Worm (Caenorhabditis elegans) whole organism, late embryonic: ENCODE data around the gene C06E4.5.

Experiments
- C38D4.7 ChIP-seq: fragments of 200-800 bp; sonication (Bioruptor generic); optimal IDR thresholded peaks from 2 replicates; lab custom pipeline; 2018; ENCODE audit warnings: mild to moderate bottlenecking, missing genetic modification characterization, moderate library complexity, missing compliant biosample characterization
- K09A11.1 ChIP-seq: sonication (generic microtip); optimal IDR thresholded peaks from 2 replicates; lab custom pipeline; 2017; ENCODE audit warnings: antibody characterized with exemption, mild to moderate bottlenecking, missing genetic modification characterization, missing compliant biosample characterization; ENCODE audit not compliant: insufficient read depth
- T23F11.4 ChIP-seq: fragments of 200-800 bp; sonication (Bioruptor generic); optimal IDR thresholded peaks from 2 replicates; lab custom pipeline; 2018; ENCODE audit warnings: mild to moderate bottlenecking, missing genetic modification characterization, missing compliant biosample characterization
- ahr-1 ChIP-seq: sonication (generic microtip); optimal IDR thresholded peaks from 2 replicates; lab custom pipeline; 2016; ENCODE audit warnings: missing genetic modification characterization, missing compliant biosample characterization
- ama-1 ChIP-seq: fragments of 150-350 bp; optimal IDR thresholded peaks from 2 replicates; lab custom pipeline; 2014
- ceh-18 ChIP-seq: sonication (generic microtip); optimal IDR thresholded peaks from 2 replicates; lab custom pipeline; 2016; ENCODE audit warnings: missing genetic modification characterization, missing compliant biosample characterization
- ceh-22 ChIP-seq: sonication (generic microtip); optimal IDR thresholded peaks from 2 replicates; lab custom pipeline; 2017; ENCODE audit warnings: missing biosample characterization, missing genetic modification characterization
- ceh-30 ChIP-seq: fragments of 150-350 bp; optimal IDR thresholded peaks from 2 replicates; lab custom pipeline; 2014; ENCODE audit warnings: missing biosample characterization, missing genetic modification characterization
- ceh-31 ChIP-seq: sonication (generic microtip); optimal IDR thresholded peaks from 2 replicates; lab custom pipeline; 2016; ENCODE audit warnings: missing genetic modification characterization, missing compliant biosample characterization
- ceh-34 ChIP-seq: sonication (generic microtip); optimal IDR thresholded peaks from 2 replicates; lab custom pipeline; 2016; ENCODE audit warnings: mild to moderate bottlenecking, missing genetic modification characterization, missing compliant biosample characterization
- ceh-45 ChIP-seq: fragments of 200-800 bp; sonication (Bioruptor generic); IDR thresholded peaks from 2 replicates; pipeline ENCODE4 v1.3.6; 2022; ENCODE audit warnings: missing genetic modification reagents, missing genetic modification characterization, missing compliant biosample characterization
- ceh-48 ChIP-seq: sonication (generic microtip); optimal IDR thresholded peaks from 2 replicates; lab custom pipeline; 2016; ENCODE audit warnings: missing genetic modification characterization, inconsistent platforms, missing compliant biosample characterization
- ceh-6 ChIP-seq: fragments of 200-800 bp; sonication (Bioruptor generic); optimal IDR thresholded peaks from 2 replicates; lab custom pipeline; 2018; ENCODE audit warnings: mild to moderate bottlenecking, missing genetic modification characterization, missing compliant biosample characterization
- dmd-4 ChIP-seq: sonication (generic microtip); optimal IDR thresholded peaks from 2 replicates; lab custom pipeline; 2016; ENCODE audit warnings: borderline replicate concordance, missing genetic modification characterization, missing compliant biosample characterization
- dve-1 ChIP-seq: sonication (generic microtip); optimal IDR thresholded peaks from 2 replicates; lab custom pipeline; 2017; ENCODE audit warnings: antibody characterized with exemption, mild to moderate bottlenecking, missing genetic modification characterization, missing compliant biosample characterization
- elt-2 ChIP-seq: sonication (generic microtip); optimal IDR thresholded peaks from 2 replicates; lab custom pipeline; 2016; ENCODE audit warnings: missing genetic modification reagents, missing genetic modification characterization, missing compliant biosample characterization
- elt-4 ChIP-seq: sonication (generic microtip); optimal IDR thresholded peaks from 2 replicates; lab custom pipeline; 2016; ENCODE audit warnings: missing genetic modification characterization, missing compliant biosample characterization
- ets-4 ChIP-seq: sonication (generic microtip); optimal IDR thresholded peaks from 2 replicates; lab custom pipeline; 2016; ENCODE audit warnings: missing genetic modification characterization, missing compliant biosample characterization
- fax-1 ChIP-seq: sonication (generic microtip); optimal IDR thresholded peaks from 2 replicates; lab custom pipeline; 2016; ENCODE audit warnings: missing genotype, missing genetic modification characterization, missing compliant biosample characterization
- fkh-6 ChIP-seq: sonication (generic microtip); optimal IDR thresholded peaks from 2 replicates; lab custom pipeline; 2016; ENCODE audit warnings: missing genetic modification characterization, missing compliant biosample characterization
- gmeb-2 ChIP-seq: sonication (generic microtip); optimal IDR thresholded peaks from 2 replicates; lab custom pipeline; 2016; ENCODE audit warnings: missing genetic modification characterization, inconsistent platforms, missing compliant biosample characterization
- hlh-30 ChIP-seq: sonication (generic microtip); optimal IDR thresholded peaks from 2 replicates; lab custom pipeline; 2017; ENCODE audit warnings: antibody characterized with exemption, missing genetic modification characterization, missing compliant biosample characterization; ENCODE audit not compliant: insufficient read depth
- hlh-6 ChIP-seq: sonication (generic microtip); optimal IDR thresholded peaks from 2 replicates; lab custom pipeline; 2016; ENCODE audit warnings: missing genotype, missing genetic modification characterization, missing compliant biosample characterization
- hlh-8 ChIP-seq: sonication (generic microtip); optimal IDR thresholded peaks from 2 replicates; lab custom pipeline; 2016; ENCODE audit warnings: missing genotype, missing genetic modification characterization, missing compliant biosample characterization
- lim-6 ChIP-seq: sonication (generic microtip); optimal IDR thresholded peaks from 2 replicates; lab custom pipeline; 2016; ENCODE audit warnings: missing genetic modification characterization, missing compliant biosample characterization
- lin-11 ChIP-seq: fragments of 200-800 bp; sonication (Bioruptor generic); optimal IDR thresholded peaks from 2 replicates; lab custom pipeline; 2018; ENCODE audit warnings: mild to moderate bottlenecking, missing genetic modification characterization, missing compliant biosample characterization
- madf-2 ChIP-seq: sonication (generic microtip); optimal IDR thresholded peaks from 2 replicates; lab custom pipeline; 2017; ENCODE audit warnings: missing genetic modification characterization, missing compliant biosample characterization
- nfya-1 ChIP-seq: sonication (generic microtip); optimal IDR thresholded peaks from 2 replicates; lab custom pipeline; 2017; ENCODE audit warnings: missing genetic modification characterization, mild to moderate bottlenecking, missing compliant biosample characterization, antibody characterized with exemption, moderate library complexity
- nhr-11 ChIP-seq: fragments of 150-350 bp; optimal IDR thresholded peaks from 2 replicates; lab custom pipeline; 2014; ENCODE audit warnings: missing biosample characterization, missing genetic modification characterization
- pag-3 ChIP-seq: sonication (generic microtip); optimal IDR thresholded peaks from 2 replicates; lab custom pipeline; 2016; ENCODE audit warnings: missing compliant biosample characterization, missing genetic modification characterization, borderline replicate concordance
- pat-9 ChIP-seq: fragments of 200-800 bp; sonication (Bioruptor generic); optimal IDR thresholded peaks from 2 replicates; lab custom pipeline; 2018; ENCODE audit warnings: mild to moderate bottlenecking, missing genetic modification characterization, moderate library complexity, missing compliant biosample characterization
- pax-1 ChIP-seq: fragments of 150-350 bp; optimal IDR thresholded peaks from 2 replicates; lab custom pipeline; 2014; ENCODE audit warnings: missing biosample characterization, missing genetic modification characterization
- pqm-1 ChIP-seq: sonication (generic microtip); optimal IDR thresholded peaks from 2 replicates; lab custom pipeline; 2016; ENCODE audit warnings: missing genetic modification characterization, missing compliant biosample characterization
- pros-1 ChIP-seq: fragments of 150-350 bp; optimal IDR thresholded peaks from 2 replicates; lab custom pipeline; 2014; ENCODE audit warnings: missing biosample characterization, missing genetic modification reagents, missing genetic modification characterization
- ref-2 ChIP-seq: sonication (generic microtip); optimal IDR thresholded peaks from 2 replicates; lab custom pipeline; 2016; ENCODE audit warnings: missing genetic modification characterization, missing compliant biosample characterization
- sdc-2 ChIP-seq: sonication (generic microtip); optimal IDR thresholded peaks from 2 replicates; lab custom pipeline; 2016; ENCODE audit warnings: missing genotype, missing genetic modification characterization, missing compliant biosample characterization
- ttx-3 ChIP-seq: sonication (generic microtip); optimal IDR thresholded peaks from 2 replicates; lab custom pipeline; 2016; ENCODE audit warnings: missing genetic modification reagents, missing genetic modification characterization, missing compliant biosample characterization
- unc-3 ChIP-seq, 2 experiments: fragments of 200-800 bp in 1 of 2; sonication (Bioruptor generic) in 1 of 2; sonication (generic microtip) in 1 of 2; conservative IDR thresholded peaks in 1 of 2; optimal IDR thresholded peaks in 1 of 2; 2 replicates each; pipeline versions ENCODE4 v1.3.6 to Lab custom; 2016 to 2022; ENCODE audit warnings: missing compliant biosample characterization in 2 of 2, missing genetic modification characterization in 2 of 2, missing genetic modification reagents in 1 of 2
- unc-42 ChIP-seq: sonication (generic microtip); optimal IDR thresholded peaks from 2 replicates; lab custom pipeline; 2016; ENCODE audit warnings: missing genotype, missing genetic modification characterization, missing compliant biosample characterization
- unc-86 ChIP-seq: sonication (generic microtip); optimal IDR thresholded peaks from 2 replicates; lab custom pipeline; 2016; ENCODE audit warnings: missing genetic modification characterization, missing compliant biosample characterization
- zip-5 ChIP-seq: sonication (generic microtip); optimal IDR thresholded peaks from 2 replicates; lab custom pipeline; 2016; ENCODE audit warnings: missing genetic modification characterization, missing compliant biosample characterization

The C06E4.5 gene

DNA sequence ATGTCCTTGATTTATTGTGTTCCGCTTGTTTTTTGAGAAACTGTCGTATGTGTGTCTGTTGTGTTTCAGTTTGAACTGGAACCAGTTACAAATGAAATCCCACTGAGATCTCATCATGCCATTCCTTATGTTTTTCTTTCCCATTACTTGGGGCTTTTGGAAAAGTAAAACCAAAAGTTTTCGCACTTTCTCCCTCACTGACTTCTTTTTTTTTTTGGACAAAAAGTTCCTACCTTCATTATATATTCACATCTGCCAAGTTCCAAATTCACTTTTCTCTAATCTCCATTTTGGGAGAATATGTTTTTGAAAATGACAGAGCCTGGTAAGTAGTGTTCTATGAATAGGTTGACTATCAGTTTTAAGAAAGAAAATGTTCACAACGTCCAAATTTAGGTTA, 21.9 kb downstream of the C06E4.5 start, which contains the start of gene C06E4.2:
Gene C06E4.2, plus strand, starts transcription at position 301 of the 400 bp plus-strand sequence.
- TF ChIP-seq ceh-45 (GFP tag; lab: Robert Waterston, UW): no peak
- TF ChIP-seq ceh-30 (tag; lab: Kevin White, UChicago): no peak
- TF ChIP-seq ceh-31: no peak
- no peak for TF ChIP-seq nhr-11
- no peak for TF ChIP-seq fax-1 (tag; lab: Kevin White, UChicago)
- no peak for TF ChIP-seq ttx-3
- no peak for TF ChIP-seq elt-4 (tag; lab: Kevin White, UChicago)
- no peak for TF ChIP-seq ahr-1 (tag; lab: Kevin White, UChicago)
- TF ChIP-seq gmeb-2 (tag; lab: Kevin White, UChicago): no peak
- TF ChIP-seq pax-1: no peak
- no peak for TF ChIP-seq C38D4.7 (GFP tag; lab: Kevin White, UChicago)
- TF ChIP-seq sdc-2: no peak
- no peak for TF ChIP-seq ref-2 (tag; lab: Kevin White, UChicago)
- TF ChIP-seq ets-4: no peak

DNA sequence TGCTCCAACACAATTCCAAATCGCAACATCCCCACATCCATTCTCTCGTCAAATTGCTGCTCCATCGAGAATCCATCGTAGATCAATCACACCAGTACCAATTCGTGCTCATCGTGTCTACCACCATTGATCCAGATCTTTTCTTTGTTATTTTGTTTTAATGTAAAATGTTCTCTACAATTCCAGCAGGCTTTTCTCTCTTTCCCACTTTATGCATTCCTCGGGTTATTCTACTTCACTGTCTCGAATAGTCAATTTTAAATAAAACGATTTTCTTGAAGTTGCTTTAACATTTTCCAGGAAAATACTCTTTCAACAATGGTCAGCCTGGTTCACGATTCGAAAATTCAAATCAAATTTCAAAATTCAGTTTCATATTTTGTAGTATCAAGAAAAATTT, 28.2 kb downstream of the C06E4.5 start, which contains the start of gene C06E4.1:
Gene C06E4.1, plus strand, starts transcription at position 301 of the 400 bp plus-strand sequence.
- TF ChIP-seq ceh-22 (no peak), pat-9 (tag; lab: Kevin White, UChicago) (no peak), nfya-1 (tag; lab: Kevin White, UChicago) (no peak)

DNA sequence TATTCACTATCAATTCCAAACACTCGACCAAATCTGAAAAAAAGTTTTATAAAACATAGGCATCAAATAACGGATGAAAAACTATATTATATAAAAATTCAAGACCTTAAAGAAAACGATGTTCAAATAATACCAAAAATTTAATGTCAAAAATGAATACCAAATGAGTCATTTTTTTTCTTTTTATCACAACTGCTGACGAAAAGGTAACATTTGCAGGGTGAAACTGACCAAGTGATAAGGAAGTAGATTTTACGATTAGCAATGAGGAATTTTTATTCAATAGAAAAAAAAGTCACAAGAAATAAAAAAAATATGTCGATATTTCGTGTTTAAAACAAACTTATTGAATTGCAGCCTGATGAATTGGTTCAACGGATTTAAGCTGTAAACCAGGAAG, 31.0 kb downstream of the C06E4.5 start, which contains the start of gene C06E4.8:
Gene C06E4.8, minus strand, starts transcription at position 37 of the 400 bp plus-strand sequence.
- TF ChIP-seq unc-86 (tag; lab: Kevin White, UChicago): no peak
- no peak for TF ChIP-seq ceh-6 (GFP tag; lab: Kevin White, UChicago)
- no peak for TF ChIP-seq ceh-18 (tag; lab: Kevin White, UChicago)
- no peak for TF ChIP-seq dve-1 (tag; lab: Kevin White, UChicago)
- no peak for TF ChIP-seq ama-1 (lab: Kevin White, UChicago)
- TF ChIP-seq hlh-8 (tag; lab: Kevin White, UChicago): no peak
- no peak for TF ChIP-seq ceh-48 (tag; lab: Kevin White, UChicago)
- TF ChIP-seq, all 69 proteins: peak for 0

DNA sequence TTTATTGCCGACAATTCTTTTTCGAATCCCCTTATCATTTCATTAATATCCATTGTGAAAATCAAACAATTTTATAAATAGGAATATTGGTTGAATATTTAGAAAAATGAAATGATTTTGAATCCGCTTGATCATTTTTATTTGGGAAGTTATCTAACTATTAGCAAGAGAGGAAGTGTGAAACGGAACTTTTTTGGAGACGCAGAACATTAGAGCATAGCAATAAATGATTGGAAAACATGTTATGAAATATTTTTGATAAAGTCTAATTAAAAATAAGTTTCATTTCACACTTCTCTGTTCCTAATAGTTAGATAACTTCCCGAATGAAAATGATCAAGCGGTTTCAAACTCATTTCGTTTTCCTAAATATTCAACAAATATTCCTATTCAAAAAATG, 32.7 kb downstream of the C06E4.5 start, which contains the start of gene F42C5.3:
Gene F42C5.3, minus strand, starts transcription at position 101 of the 400 bp plus-strand sequence.
- TF ChIP-seq ceh-31 (no peak), madf-2 (no peak), unc-42 (tag; lab: Kevin White, UChicago) (no peak), lin-11 (tag; lab: Kevin White, UChicago) (no peak), zip-5 (no peak), dmd-4 (tag; lab: Kevin White, UChicago) (no peak), ahr-1 (tag; lab: Kevin White, UChicago) (no peak), pqm-1 (tag; lab: Kevin White, UChicago) (no peak), fkh-6 (no peak), hlh-6 (tag; lab: Kevin White, UChicago) (no peak), elt-2 (tag; lab: Kevin White, UChicago) (no peak), T23F11.4 (GFP tag; lab: Kevin White, UChicago) (no peak), elt-4 (tag; lab: Kevin White, UChicago) (no peak), K09A11.1 (no peak)

DNA sequence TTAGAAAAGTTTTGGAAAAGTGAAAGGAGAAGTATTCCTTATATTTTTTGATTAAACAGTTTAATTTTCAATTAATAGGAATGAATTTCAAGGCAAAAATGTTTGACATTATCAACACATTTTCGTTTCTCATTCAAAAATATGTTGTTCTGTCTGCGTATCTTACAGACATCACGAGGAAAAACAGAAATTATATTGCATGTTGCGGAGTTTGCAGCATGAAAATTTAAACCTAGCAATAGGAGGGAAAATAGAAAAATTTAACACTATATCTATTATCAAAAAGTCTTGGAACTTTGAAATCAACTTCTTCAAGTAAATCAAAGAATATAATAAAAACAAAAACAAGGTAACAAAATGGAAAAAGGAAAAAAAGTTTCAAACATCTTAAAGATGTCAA, 36.3 kb downstream of the C06E4.5 start:
- no peak for TF ChIP-seq pros-1 (tag; lab: Kevin White, UChicago)
- TF ChIP-seq unc-3 (GFP tag; conservative IDR thresholded peaks at IDR 0.05; lab: Robert Waterston, UW): no peak
- TF ChIP-seq unc-3 (tag; optimal IDR thresholded peaks at IDR 0.05; lab: Kevin White, UChicago): no peak
- no peak for TF ChIP-seq ceh-34
- TF ChIP-seq nhr-11: no peak
- TF ChIP-seq pat-9 (tag; lab: Kevin White, UChicago): no peak
- no peak for TF ChIP-seq ceh-22
- no peak for TF ChIP-seq dve-1 (tag; lab: Kevin White, UChicago)
- TF ChIP-seq lin-11 (tag; lab: Kevin White, UChicago): no peak
- TF ChIP-seq pax-1: no peak
- no peak for TF ChIP-seq lim-6 (tag; lab: Kevin White, UChicago)
- TF ChIP-seq pag-3: no peak
- no peak for TF ChIP-seq hlh-30 (tag; lab: Kevin White, UChicago)
